Worm (Caenorhabditis elegans) whole organism, midembryonic: ENCODE results near the gene gpx-5.

Experiments
- cog-1 ChIP-seq: sonication (generic microtip); optimal IDR thresholded peaks from 2 replicates; lab custom pipeline; 2016; ENCODE audit warnings: missing genetic modification characterization, missing compliant biosample characterization
- flt-1 ChIP-seq: fragments of 200-800 bp; sonication (Bioruptor generic); IDR thresholded peaks from 2 replicates; pipeline ENCODE4 v1.3.6; 2022; ENCODE audit warnings: missing genetic modification characterization, missing compliant biosample characterization
- klf-2 ChIP-seq: fragments of 200-800 bp; sonication (Bioruptor generic); conservative IDR thresholded peaks from 2 replicates; pipeline ENCODE4 v1.3.6; 2022; ENCODE audit warnings: missing genetic modification reagents, missing genetic modification characterization, missing compliant biosample characterization
- ref-1 ChIP-seq: fragments of 200-800 bp; sonication (Bioruptor generic); conservative IDR thresholded peaks from 2 replicates; pipeline ENCODE4 v1.3.6; 2022; ENCODE audit warnings: missing genetic modification reagents, missing genetic modification characterization, missing compliant biosample characterization
- tab-1 ChIP-seq: fragments of 200-800 bp; sonication (Bioruptor generic); IDR thresholded peaks from 2 replicates; pipeline ENCODE4 v1.3.6; 2022; ENCODE audit warnings: missing genetic modification characterization, missing compliant biosample characterization
- ztf-29 ChIP-seq: fragments of 200-800 bp; sonication (Bioruptor generic); IDR thresholded peaks from 2 replicates; pipeline ENCODE4 v1.3.6; 2022; ENCODE audit warnings: missing genetic modification reagents, missing genetic modification characterization, missing compliant biosample characterization

- TF ChIP-seq ztf-29 (no peak), flt-1 (GFP tag; lab: Robert Waterston, UW) (no peak), klf-2 (GFP tag; lab: Robert Waterston, UW) (no peak), tab-1 (GFP tag; lab: Robert Waterston, UW) (no peak), cog-1 (tag; lab: Kevin White, UChicago) (no peak), ref-1 (no peak)
Observed at ce11 chrX:9553095-9553494, 31.4 kb upstream of the gpx-5 start.
